Worm (Caenorhabditis elegans) whole organism, midembryonic: Measurements from ENCODE around the gene F13D11.4.

Experiments used
- flt-1 ChIP-seq: fragments of 200-800 bp; sonication (Bioruptor generic); IDR thresholded peaks from 2 replicates; pipeline ENCODE4 v1.3.6; 2022; ENCODE audit warnings: missing genetic modification characterization, missing compliant biosample characterization
- klf-2 ChIP-seq: fragments of 200-800 bp; sonication (Bioruptor generic); conservative IDR thresholded peaks from 2 replicates; pipeline ENCODE4 v1.3.6; 2022; ENCODE audit warnings: missing genetic modification reagents, missing genetic modification characterization, missing compliant biosample characterization
- ztf-23 ChIP-seq: fragments of 200-800 bp; sonication (Bioruptor generic); IDR thresholded peaks from 2 replicates; pipeline ENCODE4 v1.3.6; 2022; ENCODE audit warnings: missing genetic modification reagents, missing genetic modification characterization, missing compliant biosample characterization
- ztf-29 ChIP-seq: fragments of 200-800 bp; sonication (Bioruptor generic); IDR thresholded peaks from 2 replicates; pipeline ENCODE4 v1.3.6; 2022; ENCODE audit warnings: missing genetic modification reagents, missing genetic modification characterization, missing compliant biosample characterization

DNA sequence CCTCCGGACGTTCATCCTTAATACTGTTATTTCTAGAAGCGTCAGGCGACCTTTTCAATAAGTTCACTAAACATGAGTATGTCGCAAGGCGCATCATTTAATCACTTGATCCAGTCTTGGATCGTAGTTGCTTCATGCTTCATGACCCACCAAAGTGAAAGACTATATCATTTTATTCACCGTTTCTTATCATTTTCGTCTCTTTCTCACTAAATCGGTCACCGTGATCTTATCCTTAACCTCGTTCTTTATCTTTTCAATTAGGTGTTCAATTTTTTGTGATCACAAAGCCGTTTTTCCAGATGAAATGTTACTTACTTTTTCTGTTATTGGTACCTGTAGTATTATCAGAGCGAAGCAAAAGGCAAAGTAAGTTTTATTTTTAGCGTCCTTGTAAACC, 46.7 kb downstream of the F13D11.4 start, which contains the start of gene F46G11.2:
- TF ChIP-seq flt-1 = no peak
- TF ChIP-seq ztf-23 = no peak
- no peak for TF ChIP-seq ztf-29 (GFP tag; lab: Robert Waterston, UW)
- TF ChIP-seq klf-2 (GFP tag; lab: Robert Waterston, UW) = no peak
